Fruit fly (Drosophila melanogaster) whole organism, embryonic: ENCODE data around the gene CG14721.

ENCODE experiments used
- Asciz ChIP-seq: fragments of 200-800 bp; sonication (Bioruptor generic); optimal IDR thresholded peaks from 2 replicates; lab custom pipeline; 2017; ENCODE audit warnings: missing biosample characterization, mild to moderate bottlenecking, missing genetic modification characterization, missing genetic modification reagents
- Atf-2 ChIP-seq: fragments of 200-800 bp; sonication (Bioruptor generic); optimal IDR thresholded peaks from 2 replicates; lab custom pipeline; 2016; ENCODE audit warnings: missing biosample characterization, missing genetic modification characterization
- BtbVII ChIP-seq: fragments of 200-800 bp; sonication (Bioruptor generic); optimal IDR thresholded peaks from 3 replicates; lab custom pipeline; 2017; ENCODE audit warnings: missing biosample characterization, mild to moderate bottlenecking, missing genetic modification characterization
- CG10431 ChIP-seq: fragments of 200-800 bp; sonication (Bioruptor generic); optimal IDR thresholded peaks from 3 replicates; lab custom pipeline; 2018; ENCODE audit warnings: missing biosample characterization, mild to moderate bottlenecking, missing genetic modification characterization
- CG10462 ChIP-seq: fragments of 200-800 bp; sonication (Bioruptor generic); optimal IDR thresholded peaks from 2 replicates; lab custom pipeline; 2016; ENCODE audit warnings: missing biosample characterization, missing genetic modification characterization
- CG10543 ChIP-seq: fragments of 200-800 bp; sonication (Bioruptor generic); optimal IDR thresholded peaks from 3 replicates; lab custom pipeline; 2017; ENCODE audit warnings: missing biosample characterization, mild to moderate bottlenecking, missing genetic modification characterization, moderate library complexity
- CG12104 ChIP-seq: fragments of 200-800 bp; sonication (Bioruptor generic); optimal IDR thresholded peaks from 3 replicates; lab custom pipeline; 2016; ENCODE audit warnings: missing biosample characterization, missing genetic modification characterization
- CG12391 ChIP-seq: fragments of 200-800 bp; sonication (Bioruptor generic); optimal IDR thresholded peaks from 3 replicates; lab custom pipeline; 2018; ENCODE audit warnings: missing biosample characterization, mild to moderate bottlenecking, missing genetic modification characterization, moderate library complexity
- CG12744 ChIP-seq: fragments of 200-800 bp; sonication (Bioruptor generic); optimal IDR thresholded peaks from 2 replicates; lab custom pipeline; 2016; ENCODE audit warnings: missing biosample characterization, missing genetic modification characterization
- CG15269 ChIP-seq: fragments of 200-800 bp; sonication (Bioruptor generic); optimal IDR thresholded peaks from 2 replicates; lab custom pipeline; 2018; ENCODE audit warnings: missing biosample characterization, mild to moderate bottlenecking, missing genetic modification characterization, moderate library complexity
- CG15601 ChIP-seq: fragments of 200-800 bp; sonication (Bioruptor generic); optimal IDR thresholded peaks from 3 replicates; lab custom pipeline; 2019; ENCODE audit warnings: missing biosample characterization, mild to moderate bottlenecking, missing genetic modification characterization, moderate library complexity
- CG1603 ChIP-seq: fragments of 200-800 bp; sonication (Bioruptor generic); optimal IDR thresholded peaks from 2 replicates; lab custom pipeline; 2019; ENCODE audit warnings: missing biosample characterization, mild to moderate bottlenecking, missing genetic modification characterization, moderate library complexity
- CG18476 ChIP-seq: fragments of 200-800 bp; sonication (Bioruptor generic); optimal IDR thresholded peaks from 2 replicates; lab custom pipeline; 2016; ENCODE audit warnings: missing biosample characterization, mild to moderate bottlenecking, missing genetic modification characterization
- CG18619 ChIP-seq: fragments of 200-800 bp; sonication (Bioruptor generic); optimal IDR thresholded peaks from 3 replicates; lab custom pipeline; 2017; ENCODE audit warnings: missing biosample characterization, mild to moderate bottlenecking, missing genetic modification characterization
- CG18764 ChIP-seq: fragments of 200-800 bp; sonication (Bioruptor generic); optimal IDR thresholded peaks from 3 replicates; lab custom pipeline; 2016; ENCODE audit warnings: missing biosample characterization, missing genetic modification characterization
- CG2202 ChIP-seq: fragments of 200-800 bp; sonication (Bioruptor generic); optimal IDR thresholded peaks from 2 replicates; lab custom pipeline; 2018; ENCODE audit warnings: missing biosample characterization, mild to moderate bottlenecking, missing genetic modification characterization
- CG30020 ChIP-seq: fragments of 200-800 bp; optimal IDR thresholded peaks from 2 replicates; lab custom pipeline; 2019; ENCODE audit warnings: missing biosample characterization, mild to moderate bottlenecking, missing genetic modification characterization, moderate library complexity
- CG32532 ChIP-seq: fragments of 200-800 bp; sonication (Bioruptor generic); IDR thresholded peaks from 2 replicates; pipeline ENCODE4 v1.3.6; 2022; ENCODE audit warnings: missing biosample characterization, missing genetic modification characterization
- CG34376 ChIP-seq: fragments of 200-800 bp; sonication (Bioruptor generic); optimal IDR thresholded peaks from 2 replicates; lab custom pipeline; 2018; ENCODE audit warnings: missing biosample characterization, mild to moderate bottlenecking, missing genetic modification characterization
- CG42726 ChIP-seq: fragments of 200-800 bp; sonication (Bioruptor generic); IDR thresholded peaks from 2 replicates; pipeline ENCODE4 v1.3.6; 2022; ENCODE audit warnings: missing biosample characterization, missing genetic modification characterization; ENCODE audit not compliant: partially characterized antibody
- CG7357 ChIP-seq: fragments of 200-800 bp; sonication (Bioruptor generic); IDR thresholded peaks from 3 replicates; pipeline ENCODE4 v1.3.6; 2022; ENCODE audit warnings: missing biosample characterization, missing genetic modification characterization
- CG7372 ChIP-seq: fragments of 200-800 bp; sonication (Bioruptor generic); IDR thresholded peaks from 2 replicates; pipeline ENCODE4 v1.3.6; 2022; ENCODE audit warnings: missing biosample characterization, missing genetic modification characterization
- CG8290 ChIP-seq, 3 experiments: fragments of 200-800 bp; sonication (Bioruptor generic); optimal IDR thresholded peaks; 2 replicates each; lab custom pipeline; 2016 to 2019; ENCODE audit warnings: missing biosample characterization in 3 of 3, missing genetic modification characterization in 3 of 3, mild to moderate bottlenecking in 2 of 3, moderate library complexity in 1 of 3
- CG8388 ChIP-seq: fragments of 200-800 bp; sonication (Bioruptor generic); optimal IDR thresholded peaks from 2 replicates; lab custom pipeline; 2019; ENCODE audit warnings: missing biosample characterization, mild to moderate bottlenecking, missing genetic modification characterization, moderate library complexity
- Hmx ChIP-seq: fragments of 200-800 bp; sonication (Bioruptor generic); optimal IDR thresholded peaks from 2 replicates; lab custom pipeline; 2016; ENCODE audit warnings: missing biosample characterization, missing genetic modification characterization
- Hr39 ChIP-seq: fragments of >200 bp; optimal IDR thresholded peaks from 2 replicates; lab custom pipeline; 2017
- Lhr ChIP-seq: fragments of 200-800 bp; sonication (Bioruptor generic); optimal IDR thresholded peaks from 3 replicates; lab custom pipeline; 2017; ENCODE audit warnings: mild to moderate bottlenecking, missing biosample characterization, missing genetic modification reagents, missing genetic modification characterization
- MESR4 ChIP-seq: fragments of 200-800 bp; sonication (Bioruptor generic); optimal IDR thresholded peaks from 2 replicates; lab custom pipeline; 2018; ENCODE audit warnings: missing biosample characterization, mild to moderate bottlenecking, missing genetic modification characterization, moderate library complexity
- Mad ChIP-seq: fragments of 200-800 bp; sonication (Bioruptor generic); optimal IDR thresholded peaks from 2 replicates; lab custom pipeline; 2016; ENCODE audit warnings: missing biosample characterization, missing genetic modification characterization
- NC2β ChIP-seq: fragments of 200-800 bp; sonication (Bioruptor generic); optimal IDR thresholded peaks from 2 replicates; lab custom pipeline; 2016; ENCODE audit warnings: missing biosample characterization, missing genetic modification characterization
- Side ChIP-seq: fragments of 200-800 bp; sonication (Bioruptor generic); optimal IDR thresholded peaks from 2 replicates; lab custom pipeline; 2016; ENCODE audit warnings: missing biosample characterization, missing genetic modification characterization
- Sox102F ChIP-seq: fragments of 200-800 bp; sonication (Bioruptor generic); optimal IDR thresholded peaks from 2 replicates; lab custom pipeline; 2018; ENCODE audit warnings: missing biosample characterization, mild to moderate bottlenecking, missing genetic modification characterization, moderate library complexity
- Sry-β ChIP-seq: fragments of 200-800 bp; sonication (Bioruptor generic); optimal IDR thresholded peaks from 2 replicates; lab custom pipeline; 2018; ENCODE audit warnings: missing biosample characterization, mild to moderate bottlenecking, missing genetic modification characterization, moderate library complexity
- Trl ChIP-seq, 3 experiments: fragments of >200 bp in 2 of 3; fragments of 200-800 bp in 1 of 3; sonication (Bioruptor generic) in 1 of 3; optimal IDR thresholded peaks; 2 replicates in 1 of 3; 3 replicates in 2 of 3; lab custom pipeline; 2016 to 2017; ENCODE audit warnings: missing biosample characterization in 1 of 3, missing genetic modification characterization in 1 of 3
- ab ChIP-seq: fragments of 200-800 bp; sonication (Bioruptor generic); optimal IDR thresholded peaks from 2 replicates; lab custom pipeline; 2016; ENCODE audit warnings: missing biosample characterization, missing genetic modification characterization
- bcd ChIP-seq: fragments of 200-800 bp; sonication (Bioruptor generic); optimal IDR thresholded peaks from 2 replicates; lab custom pipeline; 2017; ENCODE audit warnings: missing biosample characterization, mild to moderate bottlenecking, missing genetic modification characterization
- bsh ChIP-seq, 2 experiments: fragments of 200-800 bp; sonication (Bioruptor generic); optimal IDR thresholded peaks; 2 replicates each; lab custom pipeline; 2017 to 2018; ENCODE audit warnings: mild to moderate bottlenecking in 2 of 2, missing biosample characterization in 2 of 2, missing genetic modification characterization in 2 of 2, moderate library complexity in 1 of 2
- chn ChIP-seq: fragments of 200-800 bp; sonication (Bioruptor generic); optimal IDR thresholded peaks from 2 replicates; lab custom pipeline; 2016; ENCODE audit warnings: missing biosample characterization, missing genetic modification characterization
- croc ChIP-seq: fragments of 200-800 bp; sonication (Bioruptor generic); conservative IDR thresholded peaks from 3 replicates; pipeline ENCODE4 v1.3.6; 2022; ENCODE audit warnings: missing biosample characterization, missing genetic modification characterization
- dm ChIP-seq: fragments of 200-800 bp; sonication (Bioruptor generic); optimal IDR thresholded peaks from 3 replicates; lab custom pipeline; 2016; ENCODE audit warnings: missing biosample characterization, missing genetic modification characterization
- dmrt11E ChIP-seq: fragments of 200-800 bp; sonication (Bioruptor generic); optimal IDR thresholded peaks from 3 replicates; lab custom pipeline; 2018; ENCODE audit warnings: missing biosample characterization, mild to moderate bottlenecking, missing genetic modification characterization, moderate library complexity
- ems ChIP-seq: fragments of 200-800 bp; sonication (Bioruptor generic); optimal IDR thresholded peaks from 3 replicates; lab custom pipeline; 2016; ENCODE audit warnings: missing biosample characterization, missing genetic modification characterization
- hb ChIP-seq: fragments of 200-800 bp; sonication (Bioruptor generic); IDR thresholded peaks from 3 replicates; pipeline ENCODE4 v1.3.6; 2022; ENCODE audit warnings: missing biosample characterization, missing genetic modification characterization; ENCODE audit not compliant: partially characterized antibody
- hkb ChIP-seq, 2 experiments: fragments of 200-800 bp in 1 of 2; fragments of >200 bp in 1 of 2; sonication (Bioruptor generic) in 1 of 2; IDR thresholded peaks in 1 of 2; optimal IDR thresholded peaks in 1 of 2; 2 replicates each; pipeline versions ENCODE4 v1.3.6 to Lab custom; 2017 to 2022; ENCODE audit warnings: missing biosample characterization in 1 of 2, missing genetic modification characterization in 1 of 2
- ken ChIP-seq: fragments of 200-800 bp; sonication (Bioruptor generic); IDR thresholded peaks from 3 replicates; pipeline ENCODE4 v1.3.6; 2022; ENCODE audit warnings: missing biosample characterization, missing genetic modification characterization
- phol ChIP-seq: fragments of 200-800 bp; sonication (Bioruptor generic); optimal IDR thresholded peaks from 3 replicates; lab custom pipeline; 2018; ENCODE audit warnings: missing biosample characterization, mild to moderate bottlenecking, missing genetic modification characterization, moderate library complexity
- repo ChIP-seq: fragments of 200-800 bp; sonication (Bioruptor generic); optimal IDR thresholded peaks from 2 replicates; lab custom pipeline; 2016; ENCODE audit warnings: missing biosample characterization, missing genetic modification characterization
- sens ChIP-seq: fragments of 200-800 bp; sonication (Bioruptor generic); peaks from one replicate; lab custom pipeline; 2016; ENCODE audit warnings: missing biosample characterization, missing genetic modification characterization
- tll ChIP-seq, 2 experiments: fragments of 200-800 bp in 1 of 2; fragments of >200 bp in 1 of 2; sonication (Bioruptor generic) in 1 of 2; optimal IDR thresholded peaks; 2 replicates each; lab custom pipeline; 2017 to 2019; ENCODE audit warnings: missing biosample characterization in 2 of 2, missing genetic modification characterization in 2 of 2, mild to moderate bottlenecking in 1 of 2, moderate library complexity in 1 of 2
- unpg ChIP-seq: fragments of 200-800 bp; sonication (Bioruptor generic); optimal IDR thresholded peaks from 3 replicates; lab custom pipeline; 2018; ENCODE audit warnings: missing biosample characterization, mild to moderate bottlenecking, missing genetic modification characterization, moderate library complexity

Gene CG14721

DNA sequence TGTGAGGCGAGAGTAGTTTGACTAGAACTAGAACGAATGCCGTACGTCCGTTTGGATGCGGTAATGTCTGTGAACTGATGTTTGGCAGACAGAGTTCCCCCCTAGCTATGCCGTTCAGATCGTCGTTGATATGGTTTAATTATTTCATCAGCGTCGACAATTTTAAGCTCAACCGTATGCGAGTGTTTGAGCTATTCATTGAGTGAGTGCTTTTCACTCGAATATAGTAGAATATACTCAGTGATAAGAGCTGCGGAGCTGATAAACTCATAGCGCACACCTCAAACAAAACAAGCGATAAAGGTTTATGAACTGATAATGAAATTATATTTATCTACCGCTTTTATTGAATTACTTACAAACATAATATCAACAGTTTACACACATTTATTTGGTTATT lies 47.2 kb upstream of the CG14721 start, which contains the start of gene CG6834 (continued):
- TF ChIP-seq repo (no peak), sens (GFP tag; lab: Kevin White, UChicago) (peak; percentile 33), NC2β (GFP tag; lab: Kevin White, UChicago) (no peak), CG18764 (GFP tag; lab: Kevin White, UChicago) (no peak), ems (GFP tag; lab: Kevin White, UChicago) (no peak), Side (no peak), Sry-β (GFP tag; lab: Kevin White, UChicago) (no peak), MESR4 (GFP tag; lab: Kevin White, UChicago) (no peak), dm (GFP tag; lab: Kevin White, UChicago) (no peak), CG12391 (no peak), Hmx (no peak), Atf-2 (no peak), CG32532 (GFP tag; lab: Robert Waterston, UW) (no peak), Sox102F (GFP tag; lab: Kevin White, UChicago) (no peak), Asciz (GFP tag; lab: Kevin White, UChicago) (no peak), chn (GFP tag; lab: Kevin White, UChicago) (no peak), CG2202 (tag; lab: Kevin White, UChicago) (no peak), Lhr (GFP tag; lab: Kevin White, UChicago) (no peak), unpg (peak; percentile 20), Trl (optimal IDR thresholded peaks at IDR 0.05; lab: Kevin White, UChicago) (no peak), Trl (GFP tag; optimal IDR thresholded peaks at IDR 0.05; lab: Kevin White, UChicago) (no peak), bsh (GFP tag; optimal IDR thresholded peaks at IDR 0.05; lab: Kevin White, UChicago) (no peak), dmrt11E (tag; lab: Kevin White, UChicago) (no peak), bcd (GFP tag; lab: Kevin White, UChicago) (no peak), ab (GFP tag; lab: Kevin White, UChicago) (no peak), BtbVII (peak; percentile 47), Hr39 (lab: Kevin White, UChicago) (no peak), CG1603 (tag; lab: Kevin White, UChicago) (peak; percentile 15), Mad (GFP tag; lab: Kevin White, UChicago) (no peak), hkb (optimal IDR thresholded peaks at IDR 0.05; lab: Kevin White, UChicago) (no peak), hkb (GFP tag; IDR thresholded peaks at IDR 0.05; lab: Robert Waterston, UW) (no peak), CG42726 (GFP tag; lab: Robert Waterston, UW) (no peak), CG7372 (GFP tag; lab: Robert Waterston, UW) (no peak), CG10431 (GFP tag; lab: Kevin White, UChicago) (peak; percentile 39), CG15601 (tag; lab: Kevin White, UChicago) (peak; percentile 59), phol (tag; lab: Kevin White, UChicago) (no peak), CG10543 (peak; percentile 20), CG18619 (GFP tag; lab: Kevin White, UChicago) (no peak), croc (GFP tag; lab: Robert Waterston, UW) (no peak), CG15269 (tag; lab: Kevin White, UChicago) (no peak), CG8388 (GFP tag; lab: Kevin White, UChicago) (no peak), ken (no peak), CG12104 (GFP tag; lab: Kevin White, UChicago) (no peak), CG30020 (tag; lab: Kevin White, UChicago) (no peak), hb (GFP tag; lab: Robert Waterston, UW) (no peak), CG34376 (GFP tag; lab: Kevin White, UChicago) (peak; percentile 74), tll (GFP tag; optimal IDR thresholded peaks at IDR 0.05; lab: Kevin White, UChicago) (no peak), CG10462 (GFP tag; lab: Kevin White, UChicago) (no peak), CG12744 (GFP tag; lab: Kevin White, UChicago) (no peak), CG8290 (GFP tag; optimal IDR thresholded peaks at IDR 0.05; lab: Kevin White, UChicago) (no peak), CG8290 (tag; optimal IDR thresholded peaks at IDR 0.05; lab: Kevin White, UChicago) (no peak), CG18476 (GFP tag; lab: Kevin White, UChicago) (no peak), CG7357 (GFP tag; lab: Robert Waterston, UW) (no peak)
